Worm (Caenorhabditis elegans): ENCODE measurements around the gene gut-2.

The gut-2 gene

ce11 chrV:13462974-13463373 lies 34.5 kb upstream of the gut-2 start, which contains the start of gene frm-10:
Gene frm-10, plus strand, starts transcription at chrV:13463207.
- TF ChIP-seq ceh-19 (GFP tag; optimal IDR thresholded peaks at IDR 0.05): no peak
- peak; percentile 63 for TF ChIP-seq elt-2 (tag; optimal IDR thresholded peaks at IDR 0.05)
- TF ChIP-seq nfya-1 (tag; optimal IDR thresholded peaks at IDR 0.05): no peak
- TF ChIP-seq hlh-30 (tag; optimal IDR thresholded peaks at IDR 0.05; ENCODE audit: insufficient read depth): peak; percentile 87
- TF ChIP-seq fkh-10 (GFP tag; optimal IDR thresholded peaks at IDR 0.05): no peak
- TF ChIP-seq pha-4 (tag; optimal IDR thresholded peaks at IDR 0.05): no peak
- peak; percentile 75 for TF ChIP-seq pqm-1 (tag; optimal IDR thresholded peaks at IDR 0.05)
- TF ChIP-seq ets-4 (tag; optimal IDR thresholded peaks at IDR 0.05): peak; percentile 50
- TF ChIP-seq dve-1 (tag; optimal IDR thresholded peaks at IDR 0.05): peak; percentile 22
- TF ChIP-seq che-1 (tag; optimal IDR thresholded peaks at IDR 0.05): no peak

- TF ChIP-seq ztf-16 (tag; optimal IDR thresholded peaks at IDR 0.05): no peak
- TF ChIP-seq zip-5 (tag; optimal IDR thresholded peaks at IDR 0.05): no peak
- no peak for TF ChIP-seq ceh-22 (tag; optimal IDR thresholded peaks at IDR 0.05)
- no peak for TF ChIP-seq ceh-9 (tag; optimal IDR thresholded peaks at IDR 0.05)
- TF ChIP-seq dmd-4 (tag; optimal IDR thresholded peaks at IDR 0.05; ENCODE audit: borderline replicate concordance): no peak
- TF ChIP-seq lim-6 (tag; optimal IDR thresholded peaks at IDR 0.05): no peak
- no peak for TF ChIP-seq Y22D7AL.16 (tag; optimal IDR thresholded peaks at IDR 0.05)
- TF ChIP-seq ceh-30 (tag; optimal IDR thresholded peaks at IDR 0.05): no peak
- no peak for TF ChIP-seq elt-4 (tag; optimal IDR thresholded peaks at IDR 0.05)
- no peak for TF ChIP-seq dve-1 (tag; optimal IDR thresholded peaks at IDR 0.05)
- TF ChIP-seq mec-3 (tag; optimal IDR thresholded peaks at IDR 0.05; ENCODE audit: borderline replicate concordance): no peak
- no peak for TF ChIP-seq tbx-7 (tag; optimal IDR thresholded peaks at IDR 0.05)
- no peak for TF ChIP-seq unc-55 (GFP tag; optimal IDR thresholded peaks at IDR 0.05)
- TF ChIP-seq ceh-31 (tag; optimal IDR thresholded peaks at IDR 0.05): no peak
- TF ChIP-seq ceh-6 (GFP tag; optimal IDR thresholded peaks at IDR 0.05): no peak
- no peak for TF ChIP-seq eyg-1 (tag; optimal IDR thresholded peaks at IDR 0.05)
- no peak for TF ChIP-seq nhr-232 (tag; optimal IDR thresholded peaks at IDR 0.05)
Observed at ce11 chrV:13464123-13464522, 33.4 kb upstream of the gut-2 start.

- TF ChIP-seq fkh-6 (tag; optimal IDR thresholded peaks at IDR 0.05) (peak; percentile 76), syd-9 (tag; optimal IDR thresholded peaks at IDR 0.05) (peak; percentile 7), rnt-1 (tag; optimal IDR thresholded peaks at IDR 0.05) (peak; percentile 88), fkh-10 (GFP tag; optimal IDR thresholded peaks at IDR 0.05) (no peak), dmd-4 (tag; optimal IDR thresholded peaks at IDR 0.05; ENCODE audit: borderline replicate concordance) (peak; percentile 27), ceh-19 (GFP tag; optimal IDR thresholded peaks at IDR 0.05) (no peak), ceh-24 (tag; optimal IDR thresholded peaks at IDR 0.05) (no peak), tbx-2 (tag; optimal IDR thresholded peaks at IDR 0.05) (peak; percentile 95), hlh-30 (tag; optimal IDR thresholded peaks at IDR 0.05; ENCODE audit: insufficient read depth) (peak; percentile 68), tbx-7 (tag; optimal IDR thresholded peaks at IDR 0.05) (peak; percentile 97), ceh-45 (GFP tag; IDR thresholded peaks at IDR 0.05) (no peak), pha-4 (tag; optimal IDR thresholded peaks at IDR 0.05) (no peak), T23F11.4 (GFP tag; optimal IDR thresholded peaks at IDR 0.05) (no peak), K09A11.1 (tag; optimal IDR thresholded peaks at IDR 0.05; ENCODE audit: insufficient read depth) (no peak), madf-2 (tag; optimal IDR thresholded peaks at IDR 0.05) (no peak), unc-42 (tag; optimal IDR thresholded peaks at IDR 0.05) (peak; percentile 42), ceh-48 (tag; optimal IDR thresholded peaks at IDR 0.05) (no peak), eyg-1 (tag; optimal IDR thresholded peaks at IDR 0.05) (peak; percentile 56), pha-2 (tag; optimal IDR thresholded peaks at IDR 0.05) (no peak), ttx-3 (tag; optimal IDR thresholded peaks at IDR 0.05) (peak; percentile 28), gmeb-2 (tag; optimal IDR thresholded peaks at IDR 0.05) (no peak), pqm-1 (tag; optimal IDR thresholded peaks at IDR 0.05) (peak; percentile 40), hlh-15 (tag; optimal IDR thresholded peaks at IDR 0.05) (peak; percentile 71), pax-1 (tag; optimal IDR thresholded peaks at IDR 0.05) (no peak), ets-4 (tag; optimal IDR thresholded peaks at IDR 0.05) (peak; percentile 96), C38D4.7 (GFP tag; optimal IDR thresholded peaks at IDR 0.05) (no peak), hlh-8 (tag; optimal IDR thresholded peaks at IDR 0.05) (peak; percentile 92), ceh-6 (GFP tag; optimal IDR thresholded peaks at IDR 0.05) (no peak), nfya-1 (tag; optimal IDR thresholded peaks at IDR 0.05) (peak; percentile 12), fax-1 (tag; optimal IDR thresholded peaks at IDR 0.05) (peak; percentile 79), unc-86 (tag; optimal IDR thresholded peaks at IDR 0.05) (peak; percentile 54), hlh-13 (GFP tag; optimal IDR thresholded peaks at IDR 0.05) (no peak)
Observed at ce11 chrV:13468190-13468765, 29.2 kb upstream of the gut-2 start, which contains the start of the genes F25H9.6 and F25H9.7. Gene F25H9.6, minus strand, starts transcription at chrV:13468361. Gene F25H9.7, plus strand, starts transcription at chrV:13468376.

All from whole organism, late embryonic.